Worm (Caenorhabditis elegans) whole organism, mixed stage, embryonic: ENCODE measurements around the gene sek-5.

Experiments used
- elt-3 ChIP-seq: fragments of 150-350 bp; optimal IDR thresholded peaks from 2 replicates; lab custom pipeline; 2014; ENCODE audit warnings: missing biosample characterization, missing genetic modification characterization
- lin-13 ChIP-seq: fragments of 150-350 bp; optimal IDR thresholded peaks from 2 replicates; lab custom pipeline; 2014; ENCODE audit warnings: missing biosample characterization, missing genetic modification characterization
- mab-5 ChIP-seq: fragments of 150-350 bp; optimal IDR thresholded peaks from 2 replicates; lab custom pipeline; 2014; ENCODE audit warnings: missing biosample characterization, missing genetic modification characterization
- nhr-12 ChIP-seq: fragments of 150-350 bp; optimal IDR thresholded peaks from 2 replicates; lab custom pipeline; 2014; ENCODE audit warnings: missing biosample characterization, missing genetic modification characterization
- nhr-76 ChIP-seq: sonication (generic microtip); optimal IDR thresholded peaks from 2 replicates; lab custom pipeline; 2017; ENCODE audit warnings: missing biosample characterization, missing genetic modification characterization
- unc-39 ChIP-seq: fragments of 150-350 bp; optimal IDR thresholded peaks from 2 replicates; lab custom pipeline; 2014; ENCODE audit warnings: missing biosample characterization, missing genetic modification characterization

- TF ChIP-seq nhr-12 (tag; lab: Kevin White, UChicago) (no peak), nhr-76 (tag; lab: Kevin White, UChicago) (no peak), mab-5 (tag; lab: Kevin White, UChicago) (no peak), unc-39 (tag; lab: Kevin White, UChicago) (no peak), lin-13 (tag; lab: Kevin White, UChicago) (no peak), elt-3 (no peak)
Observed at ce11 chrX:5373597-5373996, 3.8 kb upstream of the sek-5 start.
